Worm (Caenorhabditis elegans) whole organism, late embryonic: ENCODE data around the gene math-34.

Experiments
- K09A11.1 ChIP-seq: sonication (generic microtip); optimal IDR thresholded peaks from 2 replicates; lab custom pipeline; 2017; ENCODE audit warnings: antibody characterized with exemption, mild to moderate bottlenecking, missing genetic modification characterization, missing compliant biosample characterization; ENCODE audit not compliant: insufficient read depth
- ama-1 ChIP-seq: fragments of 150-350 bp; optimal IDR thresholded peaks from 2 replicates; lab custom pipeline; 2014
- ceh-22 ChIP-seq: sonication (generic microtip); optimal IDR thresholded peaks from 2 replicates; lab custom pipeline; 2017; ENCODE audit warnings: missing biosample characterization, missing genetic modification characterization
- dve-1 ChIP-seq: sonication (generic microtip); optimal IDR thresholded peaks from 2 replicates; lab custom pipeline; 2017; ENCODE audit warnings: antibody characterized with exemption, mild to moderate bottlenecking, missing genetic modification characterization, missing compliant biosample characterization
- pag-3 ChIP-seq: sonication (generic microtip); optimal IDR thresholded peaks from 2 replicates; lab custom pipeline; 2016; ENCODE audit warnings: missing compliant biosample characterization, missing genetic modification characterization, borderline replicate concordance
- pqm-1 ChIP-seq: sonication (generic microtip); optimal IDR thresholded peaks from 2 replicates; lab custom pipeline; 2016; ENCODE audit warnings: missing genetic modification characterization, missing compliant biosample characterization
- ztf-16 ChIP-seq: sonication (generic microtip); optimal IDR thresholded peaks from 2 replicates; lab custom pipeline; 2017; ENCODE audit warnings: missing genetic modification characterization, missing compliant biosample characterization

- TF ChIP-seq pqm-1 (tag; lab: Kevin White, UChicago): no peak
- TF ChIP-seq pag-3 (tag; lab: Kevin White, UChicago): no peak
- no peak for TF ChIP-seq ceh-22
- no peak for TF ChIP-seq dve-1 (tag; lab: Kevin White, UChicago)
- no peak for TF ChIP-seq ama-1
- TF ChIP-seq ztf-16 (tag; lab: Kevin White, UChicago): no peak
- TF ChIP-seq K09A11.1 (tag; lab: Kevin White, UChicago): no peak
Measured at ce11 chrII:1075424-1075823, 46.7 kb downstream of the math-34 start, which contains the start of gene K02E7.11.
